Worm (Caenorhabditis elegans) whole organism, L1 larva: ENCODE data around the gene T06D8.2.

ENCODE experiments used
- C34B4.2 ChIP-seq: sonication (generic microtip); optimal IDR thresholded peaks from 2 replicates; lab custom pipeline; 2017; ENCODE audit warnings: mild to moderate bottlenecking, missing genetic modification characterization, missing compliant biosample characterization
- F16B12.6 ChIP-seq: fragments of 150-350 bp; optimal IDR thresholded peaks from 2 replicates; lab custom pipeline; 2014; ENCODE audit warnings: missing biosample characterization, missing genetic modification characterization
- aha-1 ChIP-seq: fragments of 150-350 bp; optimal IDR thresholded peaks from 2 replicates; lab custom pipeline; 2014; ENCODE audit warnings: missing biosample characterization, missing genetic modification characterization
- alr-1 ChIP-seq: fragments of 200-800 bp; sonication (Bioruptor generic); optimal IDR thresholded peaks from 2 replicates; lab custom pipeline; 2018; ENCODE audit warnings: borderline replicate concordance, mild to moderate bottlenecking, missing genetic modification characterization, missing compliant biosample characterization
- ama-1 ChIP-seq: fragments of 150-350 bp; optimal IDR thresholded peaks from 2 replicates; lab custom pipeline; 2014
- ceh-8 ChIP-seq: fragments of 200-800 bp; sonication (Bioruptor generic); optimal IDR thresholded peaks from 2 replicates; lab custom pipeline; 2018; ENCODE audit warnings: mild to moderate bottlenecking, missing genetic modification characterization, moderate library complexity, missing compliant biosample characterization
- ces-1 ChIP-seq: fragments of 150-350 bp; optimal IDR thresholded peaks from 2 replicates; lab custom pipeline; 2014; ENCODE audit warnings: missing biosample characterization, missing genetic modification reagents, missing genetic modification characterization
- dsc-1 ChIP-seq: sonication (generic microtip); optimal IDR thresholded peaks from 2 replicates; lab custom pipeline; 2016; ENCODE audit warnings: mild to moderate bottlenecking, missing genetic modification characterization, missing compliant biosample characterization
- efl-1 ChIP-seq, 4 experiments: fragments of 150-350 bp; optimal IDR thresholded peaks in 3 of 4; peaks in 1 of 4; 1 replicate in 1 of 4; 2 replicates in 3 of 4; lab custom pipeline; 2014; ENCODE audit warnings: missing biosample characterization in 2 of 4, missing genetic modification characterization in 2 of 4, missing genetic modification reagents in 2 of 4
- egl-13 ChIP-seq: sonication (generic microtip); optimal IDR thresholded peaks from 2 replicates; lab custom pipeline; 2016; ENCODE audit warnings: missing genotype, missing genetic modification reagents, missing genetic modification characterization, missing compliant biosample characterization
- elt-2 ChIP-seq: sonication (generic microtip); optimal IDR thresholded peaks from 2 replicates; lab custom pipeline; 2016; ENCODE audit warnings: missing genetic modification characterization, mild to moderate bottlenecking, inconsistent platforms, missing compliant biosample characterization, missing genetic modification reagents
- elt-3 ChIP-seq, 6 experiments: fragments of 150-350 bp in 1 of 6; sonication (generic microtip); optimal IDR thresholded peaks; 2 replicates each; lab custom pipeline; 2017 to 2018; ENCODE audit warnings: missing biosample characterization in 6 of 6, missing genetic modification characterization in 6 of 6, inconsistent platforms in 1 of 6
- fkh-4 ChIP-seq: sonication (generic microtip); optimal IDR thresholded peaks from 2 replicates; lab custom pipeline; 2016; ENCODE audit warnings: missing compliant biosample characterization, missing genetic modification characterization, borderline replicate concordance
- fkh-8 ChIP-seq: sonication (generic microtip); optimal IDR thresholded peaks from 2 replicates; lab custom pipeline; 2016; ENCODE audit warnings: mild to moderate bottlenecking, missing genetic modification characterization, missing compliant biosample characterization
- fos-1 ChIP-seq: fragments of 150-350 bp; optimal IDR thresholded peaks from 2 replicates; lab custom pipeline; 2014; ENCODE audit warnings: missing biosample characterization, missing genetic modification characterization
- grh-1 ChIP-seq: fragments of 200-800 bp; sonication (Bioruptor generic); IDR thresholded peaks from 2 replicates; pipeline ENCODE4 v1.3.6; 2022; ENCODE audit warnings: missing genetic modification reagents, missing genetic modification characterization, missing compliant biosample characterization
- hlh-4 ChIP-seq: sonication (generic microtip); optimal IDR thresholded peaks from 2 replicates; lab custom pipeline; 2016; ENCODE audit warnings: mild to moderate bottlenecking, missing genetic modification characterization, missing compliant biosample characterization
- hpl-2 ChIP-seq: fragments of 150-350 bp; optimal IDR thresholded peaks from 2 replicates; lab custom pipeline; 2014; ENCODE audit warnings: missing biosample characterization, missing genetic modification reagents, missing genetic modification characterization
- irx-1 ChIP-seq: sonication (generic microtip); optimal IDR thresholded peaks from 2 replicates; lab custom pipeline; 2016; ENCODE audit warnings: missing genetic modification characterization, missing compliant biosample characterization
- jun-1 ChIP-seq: fragments of 150-350 bp; optimal IDR thresholded peaks from 2 replicates; lab custom pipeline; 2014; ENCODE audit warnings: missing biosample characterization, missing genetic modification reagents, missing genetic modification characterization
- lin-14 ChIP-seq: fragments of 200-800 bp; sonication (Bioruptor generic); optimal IDR thresholded peaks from 2 replicates; lab custom pipeline; 2018; ENCODE audit warnings: mild to moderate bottlenecking, missing genetic modification characterization, moderate library complexity, missing compliant biosample characterization
- lin-15B ChIP-seq: fragments of 150-350 bp; sonication (generic microtip); optimal IDR thresholded peaks from 3 replicates; lab custom pipeline; 2014; ENCODE audit warnings: missing biosample characterization, missing genetic modification characterization
- lin-39 ChIP-seq: fragments of 150-350 bp; optimal IDR thresholded peaks from 2 replicates; lab custom pipeline; 2014; ENCODE audit warnings: missing biosample characterization, missing genetic modification reagents, missing genetic modification characterization
- lir-3 ChIP-seq: sonication (generic microtip); optimal IDR thresholded peaks from 2 replicates; lab custom pipeline; 2016; ENCODE audit warnings: mild to moderate bottlenecking, missing genetic modification characterization, moderate library complexity, missing compliant biosample characterization; ENCODE audit not compliant: poor library complexity
- mab-9 ChIP-seq: fragments of 200-800 bp; sonication (Bioruptor generic); IDR thresholded peaks from 2 replicates; pipeline ENCODE4 v1.3.6; 2022; ENCODE audit warnings: missing genetic modification reagents, missing genetic modification characterization, missing compliant biosample characterization
- mep-1 ChIP-seq: fragments of 150-350 bp; optimal IDR thresholded peaks from 2 replicates; lab custom pipeline; 2014; ENCODE audit warnings: missing biosample characterization, missing genetic modification characterization
- nhr-12 ChIP-seq: sonication (generic microtip); optimal IDR thresholded peaks from 2 replicates; lab custom pipeline; 2017; ENCODE audit warnings: missing biosample characterization, missing genetic modification characterization
- nhr-19 ChIP-seq: fragments of 200-800 bp; sonication (Bioruptor generic); conservative IDR thresholded peaks from 2 replicates; pipeline ENCODE4 v1.3.6; 2022; ENCODE audit warnings: missing genetic modification characterization, missing compliant biosample characterization
- nhr-20 ChIP-seq: sonication (generic microtip); optimal IDR thresholded peaks from 2 replicates; lab custom pipeline; 2016; ENCODE audit warnings: mild to moderate bottlenecking, missing genetic modification characterization, missing compliant biosample characterization
- nhr-76 ChIP-seq: sonication (generic microtip); optimal IDR thresholded peaks from 2 replicates; lab custom pipeline; 2017; ENCODE audit warnings: missing biosample characterization, missing genetic modification characterization
- nhr-77 ChIP-seq: fragments of 150-350 bp; optimal IDR thresholded peaks from 2 replicates; lab custom pipeline; 2014; ENCODE audit warnings: missing biosample characterization, missing genetic modification characterization
- nhr-85 ChIP-seq: sonication (generic microtip); peaks from one replicate; lab custom pipeline; 2016; ENCODE audit warnings: missing genetic modification characterization, inconsistent platforms, missing compliant biosample characterization
- nhr-90 ChIP-seq: sonication (generic microtip); optimal IDR thresholded peaks from 2 replicates; lab custom pipeline; 2016; ENCODE audit warnings: mild to moderate bottlenecking, missing genetic modification characterization, missing compliant biosample characterization; ENCODE audit not compliant: poor library complexity
- pag-3 ChIP-seq: sonication (generic microtip); optimal IDR thresholded peaks from 2 replicates; lab custom pipeline; 2017; ENCODE audit warnings: missing genetic modification characterization, mild to moderate bottlenecking, missing compliant biosample characterization, antibody characterized with exemption, borderline replicate concordance; ENCODE audit not compliant: insufficient read depth
- rnt-1 ChIP-seq: sonication (generic microtip); optimal IDR thresholded peaks from 2 replicates; lab custom pipeline; 2016; ENCODE audit warnings: mild to moderate bottlenecking, missing genetic modification characterization, moderate library complexity, missing compliant biosample characterization
- skn-1 ChIP-seq: fragments of 150-350 bp; optimal IDR thresholded peaks from 2 replicates; lab custom pipeline; 2014; ENCODE audit warnings: missing biosample characterization, missing genetic modification characterization
- sptf-1 ChIP-seq: fragments of 150-350 bp; optimal IDR thresholded peaks from 2 replicates; lab custom pipeline; 2014; ENCODE audit warnings: missing biosample characterization, missing genetic modification characterization
- unc-62 ChIP-seq: fragments of 150-350 bp; optimal IDR thresholded peaks from 2 replicates; lab custom pipeline; 2014; ENCODE audit warnings: missing biosample characterization, missing genetic modification reagents, missing genetic modification characterization
- unc-86 ChIP-seq: sonication (generic microtip); optimal IDR thresholded peaks from 2 replicates; lab custom pipeline; 2016; ENCODE audit warnings: missing genetic modification characterization, missing compliant biosample characterization
- unc-98 ChIP-seq: fragments of 200-800 bp; sonication (Bioruptor generic); IDR thresholded peaks from 2 replicates; pipeline ENCODE4 v1.3.6; 2022; ENCODE audit warnings: missing genetic modification characterization, missing compliant biosample characterization
- zag-1 ChIP-seq: fragments of 150-350 bp; optimal IDR thresholded peaks from 2 replicates; lab custom pipeline; 2014; ENCODE audit warnings: missing biosample characterization, missing genetic modification characterization
- ztf-11 ChIP-seq, 2 experiments: sonication (generic microtip); optimal IDR thresholded peaks; 2 replicates each; lab custom pipeline; 2016 to 2017; ENCODE audit warnings: missing genetic modification characterization in 2 of 2, missing biosample characterization in 1 of 2, missing compliant biosample characterization in 1 of 2

Gene T06D8.2

ce11 chrII:11255536-11255935, 29.1 kb downstream of the T06D8.2 start, which contains the start of gene T05B9.2:
Gene T05B9.2, plus strand, starts transcription at chrII:11255836.
- TF ChIP-seq nhr-77 = no peak

ce11 chrII:11259766-11260165, 33.3 kb downstream of the T06D8.2 start:
- no peak for TF ChIP-seq sptf-1 (tag; lab: Kevin White, UChicago)
- no peak for TF ChIP-seq nhr-90
- TF ChIP-seq fkh-4 (tag; lab: Kevin White, UChicago) = no peak
- TF ChIP-seq ces-1 (GFP tag; lab: Kevin White, UChicago) = no peak
- no peak for TF ChIP-seq elt-2 (tag; lab: Kevin White, UChicago)
- no peak for TF ChIP-seq unc-98
- no peak for TF ChIP-seq nhr-19 (GFP tag; lab: Robert Waterston, UW)
- no peak for TF ChIP-seq nhr-77
- no peak for TF ChIP-seq unc-62
- no peak for TF ChIP-seq alr-1 (tag; lab: Kevin White, UChicago)
- no peak for TF ChIP-seq jun-1
- no peak for TF ChIP-seq nhr-76 (tag; lab: Kevin White, UChicago)
- no peak for TF ChIP-seq nhr-12 (tag; lab: Kevin White, UChicago)
- TF ChIP-seq mep-1 = no peak
- TF ChIP-seq lin-39 (tag; lab: Kevin White, UChicago) = no peak
- no peak for TF ChIP-seq nhr-85
- no peak for TF ChIP-seq lir-3 (tag; lab: Kevin White, UChicago)
- TF ChIP-seq pag-3 (tag; lab: Kevin White, UChicago) = no peak
- no peak for TF ChIP-seq skn-1 (tag; lab: Kevin White, UChicago)
- no peak for TF ChIP-seq rnt-1 (tag; lab: Kevin White, UChicago)

- no peak for TF ChIP-seq egl-13 (tag; lab: Kevin White, UChicago)
- TF ChIP-seq nhr-90 = no peak
- no peak for TF ChIP-seq lin-39 (tag; lab: Kevin White, UChicago)
Measured at ce11 chrII:11261173-11261572, 34.7 kb downstream of the T06D8.2 start, which contains the start of gene T05B9.1. Gene T05B9.1, minus strand, starts transcription at chrII:11261192.

ce11 chrII:11268822-11269221, 42.3 kb downstream of the T06D8.2 start, which contains the start of gene cut-1:
Gene cut-1, plus strand, starts transcription at chrII:11269122.
- TF ChIP-seq mep-1 (no peak), zag-1 (tag; lab: Kevin White, UChicago) (no peak), C34B4.2 (tag; lab: Kevin White, UChicago) (no peak), ztf-11 (tag; optimal IDR thresholded peaks at IDR 0.05; lab: Kevin White, UChicago) (no peak), elt-2 (tag; lab: Kevin White, UChicago) (no peak), jun-1 (no peak), grh-1 (GFP tag; lab: Robert Waterston, UW) (no peak), lin-14 (no peak), hpl-2 (GFP tag; lab: Kevin White, UChicago) (no peak), efl-1 (optimal IDR thresholded peaks at IDR 0.05; lab: Kevin White, UChicago) (no peak), efl-1 (GFP tag; optimal IDR thresholded peaks at IDR 0.05 in 1 of 2; lab: Kevin White, UChicago) (no peak), rnt-1 (tag; lab: Kevin White, UChicago) (no peak), elt-3 (tag; optimal IDR thresholded peaks at IDR 0.05; lab: Kevin White, UChicago) (no peak), fos-1 (no peak), nhr-20 (tag; lab: Kevin White, UChicago) (no peak), hlh-4 (tag; lab: Kevin White, UChicago) (no peak), mab-9 (GFP tag; lab: Robert Waterston, UW) (no peak)

ce11 chrII:11270829-11271228, 44.4 kb downstream of the T06D8.2 start:
- TF ChIP-seq aha-1 (no peak), sptf-1 (tag; lab: Kevin White, UChicago) (no peak), dsc-1 (no peak), ceh-8 (GFP tag; lab: Kevin White, UChicago) (no peak), F16B12.6 (tag; lab: Kevin White, UChicago) (no peak), fkh-8 (tag; lab: Kevin White, UChicago) (no peak), jun-1 (no peak), mep-1 (no peak), unc-62 (no peak), ama-1 (lab: Kevin White, UChicago) (no peak), lin-15B (no peak), irx-1 (tag; lab: Kevin White, UChicago) (no peak), fos-1 (no peak), nhr-76 (tag; lab: Kevin White, UChicago) (no peak), unc-86 (tag; lab: Kevin White, UChicago) (no peak)
